Fruit fly (Drosophila melanogaster): ENCODE measurements around the gene GC1.

dm6 chr3R:11969217-11969616, 1.7 kb downstream of the GC1 start:
- no peak for TF ChIP-seq Tbp (GFP tag; optimal IDR thresholded peaks at IDR 0.05)
- TF ChIP-seq CG33213 (GFP tag; optimal IDR thresholded peaks at IDR 0.05): no peak
